Fruit fly (Drosophila melanogaster) whole organism, embryonic: Measurements from ENCODE around the gene ric8a.
A peak's percentile ranks its signal among the peaks of the same experiment; 100 is the strongest.

Experiments used
- ATbp ChIP-seq: fragments of 200-800 bp; sonication (Bioruptor generic); optimal IDR thresholded peaks from 2 replicates; lab custom pipeline; 2017; ENCODE audit warnings: missing biosample characterization, mild to moderate bottlenecking, missing genetic modification characterization, missing genetic modification reagents
- Atf3 ChIP-seq: fragments of 200-800 bp; sonication (Bioruptor generic); optimal IDR thresholded peaks from 3 replicates; lab custom pipeline; 2016; ENCODE audit warnings: missing biosample characterization, missing genetic modification characterization
- CG10959 ChIP-seq: fragments of 200-800 bp; sonication (Bioruptor generic); IDR thresholded peaks from 2 replicates; pipeline ENCODE4 v1.3.6; 2022; ENCODE audit warnings: missing biosample characterization, missing genetic modification characterization
- CG11398 ChIP-seq: fragments of 200-800 bp; sonication (Bioruptor generic); optimal IDR thresholded peaks from 2 replicates; lab custom pipeline; 2016; ENCODE audit warnings: missing biosample characterization, missing genetic modification characterization
- CG14050 ChIP-seq: fragments of 200-800 bp; sonication (Bioruptor generic); IDR thresholded peaks from 3 replicates; pipeline ENCODE4 v1.3.6; 2022; ENCODE audit warnings: missing biosample characterization, missing genetic modification characterization
- CG15514 ChIP-seq: fragments of 200-800 bp; sonication (Bioruptor generic); optimal IDR thresholded peaks from 3 replicates; lab custom pipeline; 2017; ENCODE audit warnings: missing biosample characterization, missing genetic modification characterization, mild to moderate bottlenecking, moderate library complexity, missing genetic modification reagents
- CG1602 ChIP-seq: fragments of 200-800 bp; sonication (Bioruptor generic); optimal IDR thresholded peaks from 3 replicates; lab custom pipeline; 2016; ENCODE audit warnings: missing biosample characterization, missing genetic modification characterization
- CG17361 ChIP-seq: fragments of 200-800 bp; sonication (Bioruptor generic); IDR thresholded peaks from 3 replicates; pipeline ENCODE4 v1.3.6; 2022; ENCODE audit warnings: missing biosample characterization, missing genetic modification characterization
- CG31441 ChIP-seq: fragments of 200-800 bp; sonication (Bioruptor generic); IDR thresholded peaks from 2 replicates; pipeline ENCODE4 v1.3.6; 2022; ENCODE audit warnings: missing biosample characterization, missing genetic modification characterization
- CG3281 ChIP-seq: fragments of 200-800 bp; sonication (Bioruptor generic); optimal IDR thresholded peaks from 3 replicates; lab custom pipeline; 2017; ENCODE audit warnings: missing biosample characterization, mild to moderate bottlenecking, missing genetic modification characterization
- CG4730 ChIP-seq: fragments of 200-800 bp; sonication (Bioruptor generic); IDR thresholded peaks from 2 replicates; pipeline ENCODE4 v1.3.6; 2022; ENCODE audit warnings: missing biosample characterization, missing genetic modification characterization
- CG6689 ChIP-seq: fragments of 200-800 bp; sonication (Bioruptor generic); IDR thresholded peaks from 2 replicates; pipeline ENCODE4 v1.3.6; 2022; ENCODE audit warnings: missing biosample characterization, missing genetic modification characterization
- CG7556 ChIP-seq: fragments of 200-800 bp; sonication (Bioruptor generic); optimal IDR thresholded peaks from 2 replicates; lab custom pipeline; 2017; ENCODE audit warnings: missing biosample characterization, mild to moderate bottlenecking, missing genetic modification characterization
- CG8089 ChIP-seq: fragments of 200-800 bp; sonication (Bioruptor generic); optimal IDR thresholded peaks from 3 replicates; lab custom pipeline; 2016; ENCODE audit warnings: missing biosample characterization, missing genetic modification characterization
- CG9437 ChIP-seq: fragments of 200-800 bp; sonication (Bioruptor generic); optimal IDR thresholded peaks from 2 replicates; lab custom pipeline; 2018; ENCODE audit warnings: missing biosample characterization, mild to moderate bottlenecking, missing genetic modification characterization
- CTCF ChIP-seq: fragments of 200-800 bp; sonication (Bioruptor generic); optimal IDR thresholded peaks from 2 replicates; lab custom pipeline; 2017; ENCODE audit warnings: missing biosample characterization, mild to moderate bottlenecking, missing genetic modification characterization, moderate library complexity
- CoRest ChIP-seq: fragments of 200-800 bp; sonication (Bioruptor generic); optimal IDR thresholded peaks from 3 replicates; lab custom pipeline; 2018; ENCODE audit warnings: missing biosample characterization, mild to moderate bottlenecking, missing genetic modification characterization, moderate library complexity
- D19B ChIP-seq: fragments of 200-800 bp; sonication (Bioruptor generic); optimal IDR thresholded peaks from 2 replicates; lab custom pipeline; 2017; ENCODE audit warnings: missing biosample characterization, mild to moderate bottlenecking, missing genetic modification characterization
- Elba2 ChIP-seq: fragments of 200-800 bp; sonication (Bioruptor generic); optimal IDR thresholded peaks from 3 replicates; lab custom pipeline; 2016; ENCODE audit warnings: missing biosample characterization, missing genetic modification characterization
- Ets97D ChIP-seq: fragments of 200-800 bp; sonication (Bioruptor generic); optimal IDR thresholded peaks from 3 replicates; lab custom pipeline; 2016; ENCODE audit warnings: missing biosample characterization, missing genetic modification characterization
- GATAe ChIP-seq: fragments of 200-800 bp; sonication (Bioruptor generic); conservative IDR thresholded peaks from 2 replicates; pipeline ENCODE4 v1.3.6; 2022; ENCODE audit warnings: missing biosample characterization, missing genetic modification characterization
- HLH54F ChIP-seq: fragments of 200-800 bp; sonication (Bioruptor generic); optimal IDR thresholded peaks from 3 replicates; lab custom pipeline; 2016; ENCODE audit warnings: missing biosample characterization, missing genetic modification characterization
- HLHmδ ChIP-seq: fragments of 200-800 bp; sonication (Bioruptor generic); optimal IDR thresholded peaks from 2 replicates; lab custom pipeline; 2018; ENCODE audit warnings: missing biosample characterization, mild to moderate bottlenecking, missing genetic modification characterization, moderate library complexity
- Lhr ChIP-seq: fragments of 200-800 bp; sonication (Bioruptor generic); optimal IDR thresholded peaks from 3 replicates; lab custom pipeline; 2017; ENCODE audit warnings: mild to moderate bottlenecking, missing biosample characterization, missing genetic modification reagents, missing genetic modification characterization
- NK7.1 ChIP-seq: fragments of 200-800 bp; sonication (Bioruptor generic); optimal IDR thresholded peaks from 3 replicates; lab custom pipeline; 2016; ENCODE audit warnings: missing biosample characterization, missing genetic modification characterization
- Oaz ChIP-seq: fragments of 200-800 bp; sonication (Bioruptor generic); IDR thresholded peaks from 2 replicates; pipeline ENCODE4 v1.3.6; 2022; ENCODE audit warnings: missing biosample characterization, missing genetic modification characterization
- Stat92E ChIP-seq, 3 experiments: fragments of >200 bp in 2 of 3; fragments of 200-800 bp in 1 of 3; sonication (Bioruptor generic) in 1 of 3; optimal IDR thresholded peaks; 2 replicates each; lab custom pipeline; 2017 to 2019; ENCODE audit warnings: missing biosample characterization in 3 of 3, missing genetic modification characterization in 3 of 3, mild to moderate bottlenecking in 1 of 3, moderate library complexity in 1 of 3
- Xrp1 ChIP-seq: fragments of 200-800 bp; sonication (Bioruptor generic); IDR thresholded peaks from 2 replicates; pipeline ENCODE4 v1.3.6; 2022; ENCODE audit warnings: missing biosample characterization, missing genetic modification characterization
- amos ChIP-seq: fragments of 200-800 bp; sonication (Bioruptor generic); IDR thresholded peaks from 2 replicates; pipeline ENCODE4 v1.3.6; 2022; ENCODE audit warnings: missing biosample characterization, missing genetic modification characterization; ENCODE audit not compliant: partially characterized antibody
- ara ChIP-seq: fragments of 200-800 bp; sonication (Bioruptor generic); IDR thresholded peaks from 2 replicates; pipeline ENCODE4 v1.3.6; 2022; ENCODE audit warnings: missing biosample characterization, missing genetic modification characterization
- az2 ChIP-seq: fragments of 200-800 bp; sonication (Bioruptor generic); optimal IDR thresholded peaks from 3 replicates; lab custom pipeline; 2016; ENCODE audit warnings: missing biosample characterization, missing genetic modification characterization
- bbx ChIP-seq: fragments of 200-800 bp; sonication (Bioruptor generic); IDR thresholded peaks from 2 replicates; pipeline ENCODE4 v1.3.6; 2022; ENCODE audit warnings: missing biosample characterization, missing genetic modification characterization; ENCODE audit not compliant: partially characterized antibody
- caup ChIP-seq: fragments of 200-800 bp; sonication (Bioruptor generic); optimal IDR thresholded peaks from 3 replicates; lab custom pipeline; 2017; ENCODE audit warnings: missing biosample characterization, mild to moderate bottlenecking, missing genetic modification characterization, moderate library complexity; ENCODE audit not compliant: severe bottlenecking
- chif ChIP-seq, 2 experiments: fragments of 200-800 bp; sonication (Bioruptor generic); optimal IDR thresholded peaks; 3 replicates each; lab custom pipeline; 2016; ENCODE audit warnings: missing biosample characterization in 2 of 2, missing genetic modification characterization in 2 of 2
- dimm ChIP-seq: fragments of 200-800 bp; sonication (Bioruptor generic); IDR thresholded peaks from 2 replicates; pipeline ENCODE4 v1.3.6; 2022; ENCODE audit warnings: missing biosample characterization, missing genetic modification characterization
- dysf ChIP-seq: fragments of 200-800 bp; sonication (Bioruptor generic); IDR thresholded peaks from 3 replicates; pipeline ENCODE4 v1.3.6; 2022; ENCODE audit warnings: missing biosample characterization, missing genetic modification characterization
- fd96Cb ChIP-seq: fragments of 200-800 bp; sonication (Bioruptor generic); optimal IDR thresholded peaks from 2 replicates; lab custom pipeline; 2018; ENCODE audit warnings: missing biosample characterization, mild to moderate bottlenecking, missing genetic modification characterization, moderate library complexity
- h ChIP-seq: fragments of >200 bp; optimal IDR thresholded peaks from 2 replicates; lab custom pipeline; 2017
- klu ChIP-seq: fragments of 200-800 bp; sonication (Bioruptor generic); IDR thresholded peaks from 2 replicates; pipeline ENCODE4 v1.3.6; 2022; ENCODE audit warnings: missing biosample characterization, missing genetic modification characterization
- kni ChIP-seq: fragments of 200-800 bp; sonication (Bioruptor generic); optimal IDR thresholded peaks from 3 replicates; lab custom pipeline; 2017; ENCODE audit warnings: mild to moderate bottlenecking, missing biosample characterization, missing genetic modification reagents, missing genetic modification characterization
- lilli ChIP-seq: fragments of 200-800 bp; sonication (Bioruptor generic); optimal IDR thresholded peaks from 3 replicates; lab custom pipeline; 2016; ENCODE audit warnings: missing biosample characterization, missing genetic modification characterization
- onecut ChIP-seq: fragments of 200-800 bp; sonication (Bioruptor generic); IDR thresholded peaks from 2 replicates; pipeline ENCODE4 v1.3.6; 2022; ENCODE audit warnings: missing biosample characterization, missing genetic modification characterization
- otp ChIP-seq: fragments of 200-800 bp; sonication (Bioruptor generic); IDR thresholded peaks from 3 replicates; pipeline ENCODE4, ENCODE4 v1.3.6; 2022; ENCODE audit warnings: missing biosample characterization, missing genetic modification characterization
- prd ChIP-seq, 3 experiments: fragments of >200 bp in 2 of 3; fragments of 200-800 bp in 1 of 3; sonication (Bioruptor generic) in 1 of 3; optimal IDR thresholded peaks in 2 of 3; IDR thresholded peaks in 1 of 3; 2 replicates in 2 of 3; 3 replicates in 1 of 3; pipeline versions ENCODE4 v1.3.6 to Lab custom; 2017 to 2022; ENCODE audit warnings: missing biosample characterization in 1 of 3, missing genetic modification characterization in 1 of 3
- sens ChIP-seq: fragments of 200-800 bp; sonication (Bioruptor generic); peaks from one replicate; lab custom pipeline; 2016; ENCODE audit warnings: missing biosample characterization, missing genetic modification characterization
- slp2 ChIP-seq: fragments of 200-800 bp; sonication (Bioruptor generic); optimal IDR thresholded peaks from 2 replicates; lab custom pipeline; 2016; ENCODE audit warnings: missing biosample characterization, missing genetic modification characterization
- ssp ChIP-seq: fragments of 200-800 bp; sonication (Bioruptor generic); IDR thresholded peaks from 2 replicates; pipeline ENCODE4 v1.3.6; 2022; ENCODE audit warnings: missing biosample characterization, missing genetic modification characterization
- tin ChIP-seq: fragments of 200-800 bp; sonication (Bioruptor generic); optimal IDR thresholded peaks from 3 replicates; lab custom pipeline; 2016; ENCODE audit warnings: missing biosample characterization, missing genetic modification characterization
- unc-4 ChIP-seq: fragments of 200-800 bp; sonication (Bioruptor generic); IDR thresholded peaks from 2 replicates; pipeline ENCODE4 v1.3.6; 2022; ENCODE audit warnings: missing biosample characterization, missing genetic modification characterization; ENCODE audit not compliant: partially characterized antibody
- unpg ChIP-seq: fragments of 200-800 bp; sonication (Bioruptor generic); optimal IDR thresholded peaks from 3 replicates; lab custom pipeline; 2018; ENCODE audit warnings: missing biosample characterization, mild to moderate bottlenecking, missing genetic modification characterization, moderate library complexity
- vvl ChIP-seq: fragments of 200-800 bp; sonication (Bioruptor generic); IDR thresholded peaks from 2 replicates; pipeline ENCODE4 v1.3.6; 2022; ENCODE audit warnings: missing biosample characterization, missing genetic modification characterization

ric8a gene

DNA sequence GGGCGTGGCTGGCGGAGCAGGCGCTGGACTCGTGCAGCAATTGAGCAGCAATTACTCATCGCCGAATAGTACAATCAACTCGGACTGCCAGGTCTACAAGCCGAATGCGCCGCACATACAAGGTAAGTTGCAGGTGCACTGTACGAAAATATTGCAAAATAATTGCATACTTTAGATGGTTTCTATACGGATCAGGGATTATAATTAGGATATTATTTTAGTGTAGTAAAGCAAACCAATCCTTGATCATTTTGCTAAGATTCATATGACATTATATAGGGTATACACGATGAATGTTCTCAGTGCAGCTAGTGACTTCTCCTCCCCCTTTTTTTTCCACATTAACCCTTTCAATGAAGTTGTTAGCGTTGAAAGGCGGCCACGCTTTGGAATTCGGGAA lies 39.5 kb downstream of the ric8a start (continued):
- TF ChIP-seq CG10959 = peak; percentile 42; the same call in 1 of the 2 replicates
- 0 out of 2 replicates have a peak, but pooled peaks have one; percentile 26 for TF ChIP-seq CG4730 (GFP tag; lab: Robert Waterston, UW)
- TF ChIP-seq CG9437 (GFP tag; lab: Kevin White, UChicago) = no peak
- TF ChIP-seq amos (GFP tag; lab: Robert Waterston, UW) = no peak
- TF ChIP-seq az2 = peak; percentile 23
- no peak for TF ChIP-seq Lhr (GFP tag; lab: Kevin White, UChicago)
- no peak for TF ChIP-seq Atf3 (GFP tag; lab: Kevin White, UChicago)
- peak; percentile 40 for TF ChIP-seq fd96Cb (tag; lab: Kevin White, UChicago)
- peak in 1 of 2 experiments; percentile 29 for TF ChIP-seq chif (GFP tag; optimal IDR thresholded peaks at IDR 0.05; lab: Kevin White, UChicago)
- peak; percentile 44; the same call in 1 of the 2 replicates for TF ChIP-seq CG6689 (GFP tag; lab: Robert Waterston, UW)
- TF ChIP-seq CG3281 (GFP tag; lab: Kevin White, UChicago) = no peak
- no peak for TF ChIP-seq GATAe (GFP tag; lab: Robert Waterston, UW)
- TF ChIP-seq Elba2 (GFP tag; lab: Kevin White, UChicago) = no peak
- peak; percentile 46; the same call in 1 of the 3 replicates for TF ChIP-seq dysf (GFP tag; lab: Robert Waterston, UW)
- TF ChIP-seq tin (GFP tag; lab: Kevin White, UChicago) = peak; percentile 3
- TF ChIP-seq Stat92E (GFP tag; optimal IDR thresholded peaks at IDR 0.05; lab: Kevin White, UChicago) = no peak
- peak; percentile 57; the same call in 1 of the 2 replicates for TF ChIP-seq ara
- TF ChIP-seq kni = no peak
- TF ChIP-seq prd (optimal IDR thresholded peaks at IDR 0.05; lab: Kevin White, UChicago) = no peak
- TF ChIP-seq prd (GFP tag; IDR thresholded peaks at IDR 0.05; lab: Robert Waterston, UW) = peak; percentile 59; the same call in 2 of the 3 replicates
- peak; percentile 14 for TF ChIP-seq CG1602 (GFP tag; lab: Kevin White, UChicago)
- TF ChIP-seq Ets97D (GFP tag; lab: Kevin White, UChicago) = no peak
- TF ChIP-seq bbx (GFP tag; lab: Robert Waterston, UW) = no peak
- no peak for TF ChIP-seq unc-4 (GFP tag; lab: Robert Waterston, UW)
- no peak for TF ChIP-seq lilli (GFP tag; lab: Kevin White, UChicago)
- no peak for TF ChIP-seq HLHmδ
- no peak for TF ChIP-seq unpg (GFP tag; lab: Kevin White, UChicago)
- TF ChIP-seq CG7556 (GFP tag; lab: Kevin White, UChicago) = no peak
- TF ChIP-seq CG14050 (GFP tag; lab: Robert Waterston, UW) = no peak
- TF ChIP-seq Xrp1 (GFP tag; lab: Robert Waterston, UW) = peak; percentile 68; the same call in 1 of the 2 replicates
- TF ChIP-seq caup (GFP tag; lab: Kevin White, UChicago) = no peak
- TF ChIP-seq sens (GFP tag; lab: Kevin White, UChicago) = peak; percentile 84

DNA sequence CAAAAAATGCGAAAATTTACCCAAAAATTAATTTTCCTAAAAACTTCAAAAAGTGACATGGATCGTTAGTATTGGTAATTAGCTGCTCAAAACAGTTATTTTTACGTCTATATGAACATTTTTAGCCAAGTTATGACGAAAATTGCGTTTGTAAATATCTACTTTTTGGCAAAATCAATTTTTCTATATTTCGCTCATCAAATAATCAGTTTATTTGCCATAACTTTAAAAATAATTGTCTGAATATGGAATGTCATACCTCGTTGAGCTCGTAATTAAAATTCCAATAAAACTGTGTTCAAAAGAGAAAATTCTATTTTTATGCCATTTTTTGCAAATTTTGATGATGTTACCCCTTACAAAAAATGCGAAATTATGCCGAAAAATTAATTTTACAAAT lies 40.5 kb downstream of the ric8a start:
- TF ChIP-seq CG31441 = no peak
- TF ChIP-seq h (lab: Kevin White, UChicago) = no peak
- no peak for TF ChIP-seq D19B (GFP tag; lab: Kevin White, UChicago)
- no peak for TF ChIP-seq ssp
- TF ChIP-seq CoRest (tag; lab: Kevin White, UChicago) = no peak
- TF ChIP-seq CTCF = no peak
- TF ChIP-seq CG15514 (GFP tag; lab: Kevin White, UChicago) = no peak
- no peak for TF ChIP-seq HLH54F
- no peak for TF ChIP-seq dimm (GFP tag; lab: Robert Waterston, UW)
- no peak for TF ChIP-seq NK7.1
- no peak for TF ChIP-seq vvl (GFP tag; lab: Robert Waterston, UW)
- no peak for TF ChIP-seq ATbp
- no peak for TF ChIP-seq CG8089
- no peak for TF ChIP-seq klu
- TF ChIP-seq Oaz (GFP tag; lab: Robert Waterston, UW) = no peak
- no peak for TF ChIP-seq CG17361
- no peak for TF ChIP-seq onecut (GFP tag; lab: Robert Waterston, UW)
- TF ChIP-seq CG11398 (GFP tag; lab: Kevin White, UChicago) = no peak
- no peak for TF ChIP-seq otp (GFP tag; lab: Robert Waterston, UW)
- TF ChIP-seq slp2 (GFP tag; lab: Kevin White, UChicago) = no peak
